Fruit fly (Drosophila melanogaster): Measurements from ENCODE around the gene CG14712.
A peak's percentile ranks its signal among the peaks of the same experiment; 100 is the strongest.

Gene CG14712

DNA sequence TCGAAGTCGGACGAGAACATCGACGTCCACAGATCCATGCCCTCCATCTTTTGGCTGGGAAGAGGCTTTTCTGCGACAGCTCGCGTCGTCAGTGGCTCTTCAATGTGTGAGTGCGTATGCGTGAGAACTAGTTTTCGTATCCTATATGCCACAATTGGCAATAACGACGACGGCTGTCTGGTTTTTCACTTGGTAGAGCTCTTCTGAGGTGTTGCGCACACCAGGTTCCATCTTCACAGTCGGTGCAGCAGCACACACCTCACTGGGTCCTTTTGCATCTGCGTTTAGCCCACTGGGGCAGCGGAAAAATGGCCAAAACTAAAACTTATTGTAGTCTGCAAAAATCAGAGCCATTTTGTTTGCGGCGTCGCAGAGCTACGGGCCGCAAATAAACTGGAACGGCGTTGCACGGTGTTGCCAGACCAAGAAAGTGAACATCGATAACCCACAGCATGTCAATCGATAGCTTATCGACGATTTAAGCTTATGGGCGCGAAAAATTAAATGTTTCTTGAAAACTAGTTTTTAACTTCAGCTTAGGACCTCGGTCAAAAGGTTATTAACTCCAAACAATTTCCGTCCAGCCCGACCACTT is 38.7 kb upstream of the CG14712 start, which contains the start of gene CG6791 (continued):
- no peak for TF ChIP-seq dan (GFP tag; IDR thresholded peaks at IDR 0.05)
- no peak for TF ChIP-seq Dip3 (GFP tag; optimal IDR thresholded peaks at IDR 0.05)
- TF ChIP-seq CG6683 (GFP tag; optimal IDR thresholded peaks at IDR 0.05): peak; percentile 18
- TF ChIP-seq Stat92E (GFP tag; optimal IDR thresholded peaks at IDR 0.05): peak in 1 of 3 experiments; percentile 13
- TF ChIP-seq CG32767 (GFP tag; IDR thresholded peaks at IDR 0.05): no peak
- 0 out of 2 replicates have a peak, but pooled peaks have one; percentile 41 for TF ChIP-seq nerfin-2 (GFP tag; IDR thresholded peaks at IDR 0.05; ENCODE audit: partially characterized antibody)
- peak; percentile 24 for TF ChIP-seq Med (GFP tag)
- TF ChIP-seq Fer1 (GFP tag; optimal IDR thresholded peaks at IDR 0.05): no peak
- TF ChIP-seq lola (GFP tag; optimal IDR thresholded peaks at IDR 0.05): no peak
- no peak for TF ChIP-seq CG12219 (GFP tag; optimal IDR thresholded peaks at IDR 0.05)
- TF ChIP-seq lilli (GFP tag; optimal IDR thresholded peaks at IDR 0.05): no peak
- TF ChIP-seq tgo (GFP tag; IDR thresholded peaks at IDR 0.05): no peak
- TF ChIP-seq CG3163 (GFP tag; optimal IDR thresholded peaks at IDR 0.05): no peak
- TF ChIP-seq Asciz (GFP tag; optimal IDR thresholded peaks at IDR 0.05): no peak
- TF ChIP-seq hb (GFP tag; IDR thresholded peaks at IDR 0.05; ENCODE audit: partially characterized antibody): no peak; the same call in 2 of the 3 replicates
- TF ChIP-seq CG14965 (GFP tag; optimal IDR thresholded peaks at IDR 0.05; ENCODE audit: borderline replicate concordance): no peak
- TF ChIP-seq croc (GFP tag; conservative IDR thresholded peaks at IDR 0.05): no peak
- TF ChIP-seq H15 (GFP tag; IDR thresholded peaks at IDR 0.05): no peak
- TF ChIP-seq CG3726 (GFP tag; IDR thresholded peaks at IDR 0.05): no peak
- TF ChIP-seq CG4404 (GFP tag; IDR thresholded peaks at IDR 0.05): no peak
- no peak for TF ChIP-seq CG16779 (GFP tag; IDR thresholded peaks at IDR 0.05)
- TF ChIP-seq tna (GFP tag; IDR thresholded peaks at IDR 0.05; ENCODE audit: partially characterized antibody): peak; percentile 78
- no peak for TF ChIP-seq CG4820 (GFP tag; optimal IDR thresholded peaks at IDR 0.05)
- no peak for TF ChIP-seq CG6654 (GFP tag; optimal IDR thresholded peaks at IDR 0.05)
- no peak for TF ChIP-seq otp (GFP tag; IDR thresholded peaks at IDR 0.05)
- TF ChIP-seq repo (GFP tag; optimal IDR thresholded peaks at IDR 0.05): no peak
- no peak for TF ChIP-seq dmrt99B (tag; optimal IDR thresholded peaks at IDR 0.05)
- no peak for TF ChIP-seq CG17328 (GFP tag; IDR thresholded peaks at IDR 0.05)
- no peak for TF ChIP-seq pb (GFP tag; optimal IDR thresholded peaks at IDR 0.05)
- TF ChIP-seq Taf1 (GFP tag; IDR thresholded peaks at IDR 0.05): no peak
- TF ChIP-seq CG3407 (GFP tag; optimal IDR thresholded peaks at IDR 0.05): no peak
- TF ChIP-seq lab (GFP tag; optimal IDR thresholded peaks at IDR 0.05): no peak
- no peak for TF ChIP-seq CG12391 (tag; optimal IDR thresholded peaks at IDR 0.05)
- TF ChIP-seq Ptx1 (GFP tag; IDR thresholded peaks at IDR 0.05): peak; percentile 21; the same call in 1 of the 2 replicates
- no peak for TF ChIP-seq CG16815 (GFP tag; optimal IDR thresholded peaks at IDR 0.05)
- TF ChIP-seq D19B (GFP tag; optimal IDR thresholded peaks at IDR 0.05): no peak
- peak; percentile 47 for TF ChIP-seq trem (tag; optimal IDR thresholded peaks at IDR 0.05)
- TF ChIP-seq slp2 (GFP tag; optimal IDR thresholded peaks at IDR 0.05): no peak
- TF ChIP-seq CG6813 (GFP tag; optimal IDR thresholded peaks at IDR 0.05): no peak
- TF ChIP-seq fru (optimal IDR thresholded peaks at IDR 0.05): no peak
- no peak for TF ChIP-seq CG14667 (GFP tag; IDR thresholded peaks at IDR 0.05)
- TF ChIP-seq CG6272 (GFP tag; IDR thresholded peaks at IDR 0.05): no peak
- no peak for TF ChIP-seq CG5245 (GFP tag; optimal IDR thresholded peaks at IDR 0.05)
- TF ChIP-seq Fer2 (tag; optimal IDR thresholded peaks at IDR 0.05): no peak
- no peak for TF ChIP-seq en (GFP tag; optimal IDR thresholded peaks at IDR 0.05)
- TF ChIP-seq prd (optimal IDR thresholded peaks at IDR 0.05): no peak
- no peak for TF ChIP-seq prd (GFP tag; IDR thresholded peaks at IDR 0.05)
- no peak for TF ChIP-seq Tbp (GFP tag; optimal IDR thresholded peaks at IDR 0.05)
- no peak for TF ChIP-seq CG13424 (tag; optimal IDR thresholded peaks at IDR 0.05)
- no peak for TF ChIP-seq dm (GFP tag; optimal IDR thresholded peaks at IDR 0.05)
- no peak for TF ChIP-seq aop (GFP tag; IDR thresholded peaks at IDR 0.05)

Measured in whole organism, embryonic.